Worm (Caenorhabditis elegans) whole organism, midembryonic: Measurements from ENCODE around the gene F36G9.3.

ENCODE experiments used
- klf-2 ChIP-seq: fragments of 200-800 bp; sonication (Bioruptor generic); conservative IDR thresholded peaks from 2 replicates; pipeline ENCODE4 v1.3.6; 2022; ENCODE audit warnings: missing genetic modification reagents, missing genetic modification characterization, missing compliant biosample characterization
- ref-1 ChIP-seq: fragments of 200-800 bp; sonication (Bioruptor generic); conservative IDR thresholded peaks from 2 replicates; pipeline ENCODE4 v1.3.6; 2022; ENCODE audit warnings: missing genetic modification reagents, missing genetic modification characterization, missing compliant biosample characterization
- ztf-23 ChIP-seq: fragments of 200-800 bp; sonication (Bioruptor generic); IDR thresholded peaks from 2 replicates; pipeline ENCODE4 v1.3.6; 2022; ENCODE audit warnings: missing genetic modification reagents, missing genetic modification characterization, missing compliant biosample characterization
- ztf-29 ChIP-seq: fragments of 200-800 bp; sonication (Bioruptor generic); IDR thresholded peaks from 2 replicates; pipeline ENCODE4 v1.3.6; 2022; ENCODE audit warnings: missing genetic modification reagents, missing genetic modification characterization, missing compliant biosample characterization

DNA sequence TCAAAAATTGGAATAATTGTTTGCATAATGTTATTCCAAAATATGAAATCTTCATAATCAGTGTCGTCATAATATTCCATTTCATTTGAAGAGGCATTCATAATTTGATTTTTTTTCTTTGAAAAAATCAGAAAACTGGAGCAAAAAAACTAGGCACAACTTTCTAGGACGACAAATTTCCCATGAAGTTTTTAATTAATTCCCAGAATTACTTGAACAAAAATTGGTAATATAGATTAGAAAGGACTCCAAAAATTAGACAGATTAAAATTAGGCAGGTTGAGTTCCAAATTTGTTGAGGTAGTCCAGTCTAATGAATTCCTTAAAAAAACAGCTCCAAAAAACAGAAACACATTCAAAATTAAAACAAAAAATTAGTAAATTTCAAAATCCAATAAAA lies 2.3 kb upstream of the F36G9.3 start, which contains the start of gene srw-57:
- TF ChIP-seq klf-2 (no peak), ztf-29 (GFP tag; lab: Robert Waterston, UW) (no peak), ztf-23 (GFP tag; lab: Robert Waterston, UW) (no peak), ref-1 (no peak)
